Fruit fly (Drosophila melanogaster): ENCODE measurements around the gene NimB3.

- no peak for TF ChIP-seq usp (GFP tag; optimal IDR thresholded peaks at IDR 0.05)
- TF ChIP-seq fru (GFP tag; optimal IDR thresholded peaks at IDR 0.05) = no peak
- TF ChIP-seq OdsH (GFP tag; optimal IDR thresholded peaks at IDR 0.05) = no peak
- no peak for TF ChIP-seq Hr83 (GFP tag; optimal IDR thresholded peaks at IDR 0.05; ENCODE audit: poor library complexity, severe bottlenecking)
- TF ChIP-seq psq (GFP tag; optimal IDR thresholded peaks at IDR 0.05) = no peak
- TF ChIP-seq CG32264 (GFP tag; optimal IDR thresholded peaks at IDR 0.05) = no peak
- TF ChIP-seq Jra (GFP tag; optimal IDR thresholded peaks at IDR 0.05) = no peak
- TF ChIP-seq br (GFP tag; optimal IDR thresholded peaks at IDR 0.05) = no peak
- no peak for TF ChIP-seq CrebA (GFP tag; optimal IDR thresholded peaks at IDR 0.05; ENCODE audit: borderline replicate concordance)
Measured at dm6 chr2L:13925699-13926098, 42.1 kb downstream of the NimB3 start.
